Worm (Caenorhabditis elegans): ENCODE measurements around the gene C56C10.7.

DNA sequence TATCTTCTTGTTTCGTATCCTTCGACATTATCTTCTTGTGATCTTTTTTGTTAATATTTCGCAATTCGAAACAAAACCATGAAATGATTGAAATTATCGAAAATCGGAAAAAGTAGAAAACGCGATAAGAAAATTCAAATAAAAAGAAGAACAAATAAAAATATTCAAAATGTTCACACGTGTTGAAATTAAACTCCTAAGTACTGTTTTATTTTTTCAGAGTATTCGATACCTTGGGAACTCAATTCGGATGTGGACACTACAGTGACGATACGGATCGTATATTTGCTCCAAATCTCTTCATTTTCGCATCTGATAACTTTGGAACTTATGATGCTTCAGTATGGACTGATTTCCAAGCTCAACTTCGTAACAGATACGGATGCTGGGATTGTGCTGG lies 48.8 kb upstream of the C56C10.7 start, which contains the start of gene T19D12.5:
- TF ChIP-seq ztf-11 (tag; optimal IDR thresholded peaks at IDR 0.05) (no peak), ama-1 (optimal IDR thresholded peaks at IDR 0.05) (no peak), nhr-23 (tag; optimal IDR thresholded peaks at IDR 0.05) (no peak), fos-1 (tag; optimal IDR thresholded peaks at IDR 0.05) (no peak), sma-3 (GFP tag; optimal IDR thresholded peaks at IDR 0.05) (no peak), egl-27 (tag; optimal IDR thresholded peaks at IDR 0.05) (no peak), unc-62 (GFP tag; optimal IDR thresholded peaks at IDR 0.05) (no peak)
